Worm (Caenorhabditis elegans): ENCODE measurements around the gene sago-1.

sago-1 gene

DNA sequence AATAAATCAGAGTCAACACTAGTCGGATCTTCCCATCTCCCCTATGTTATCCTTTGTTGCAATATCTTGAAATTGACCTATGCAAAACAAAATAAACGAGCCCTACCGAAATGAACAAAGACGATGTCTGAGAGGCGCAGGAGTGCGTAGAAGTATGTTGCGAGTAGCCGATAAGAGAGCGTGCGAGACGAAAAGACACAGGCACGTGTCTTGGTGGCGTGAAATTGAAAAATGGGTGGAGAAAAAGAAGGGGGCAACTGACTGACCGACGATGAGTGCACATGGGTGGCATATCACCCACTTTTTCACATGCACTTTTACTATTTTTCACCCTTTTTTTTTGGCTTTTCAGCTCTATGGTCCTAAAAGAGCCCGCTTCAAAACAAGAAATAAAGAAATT, 44.6 kb downstream of the sago-1 start (continued):
- TF ChIP-seq hif-1 (tag; optimal IDR thresholded peaks at IDR 0.05) (peak in 1 of 2 experiments; percentile 14), hlh-30 (tag; optimal IDR thresholded peaks at IDR 0.05; ENCODE audit: insufficient read depth) (peak; percentile 94), mxl-3 (GFP tag; optimal IDR thresholded peaks at IDR 0.05) (peak; percentile 64), hlh-11 (tag; optimal IDR thresholded peaks at IDR 0.05) (peak; percentile 24)

DNA sequence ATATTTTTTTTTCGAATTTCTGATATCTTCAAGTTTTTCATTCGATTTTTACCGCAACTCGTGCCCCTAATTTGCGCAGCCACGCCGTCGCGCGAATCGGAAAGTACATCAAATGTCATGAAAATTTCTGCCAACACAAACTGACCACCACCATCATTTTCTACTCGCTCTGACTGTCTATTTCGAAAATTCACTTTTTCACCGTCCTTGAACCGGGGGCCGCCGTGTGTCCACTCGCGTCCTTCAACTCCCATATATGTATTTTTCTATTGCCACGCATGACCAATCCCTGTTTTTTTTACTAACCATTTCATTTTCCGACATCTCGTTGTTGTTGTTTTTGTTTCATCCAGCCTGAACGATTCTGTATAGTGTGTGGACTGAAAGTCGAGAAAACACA, 46.0 kb downstream of the sago-1 start:
- no peak for TF ChIP-seq nhr-237 (tag; optimal IDR thresholded peaks at IDR 0.05)
- TF ChIP-seq ceh-44 (GFP tag; IDR thresholded peaks at IDR 0.05): no peak
- no peak for TF ChIP-seq F49E8.2 (tag; optimal IDR thresholded peaks at IDR 0.05; ENCODE audit: borderline replicate concordance)
- no peak for TF ChIP-seq unc-130 (GFP tag; optimal IDR thresholded peaks at IDR 0.05)
- TF ChIP-seq lin-29 (GFP tag; IDR thresholded peaks at IDR 0.05): no peak
- 0 out of 2 replicates have a peak, but pooled peaks have one; percentile 22 for TF ChIP-seq zfp-3 (GFP tag; conservative IDR thresholded peaks at IDR 0.05)
- no peak for TF ChIP-seq daf-19 (GFP tag; conservative IDR thresholded peaks at IDR 0.05)
- no peak for TF ChIP-seq aha-1 (tag)
- TF ChIP-seq unc-39 (tag; optimal IDR thresholded peaks at IDR 0.05): no peak
- no peak for TF ChIP-seq snpc-4 (tag; optimal IDR thresholded peaks at IDR 0.05)
- no peak for TF ChIP-seq dve-1 (tag; optimal IDR thresholded peaks at IDR 0.05; ENCODE audit: insufficient read depth)
- TF ChIP-seq ZK337.2 (GFP tag; IDR thresholded peaks at IDR 0.05): no peak
- peak; percentile 23 for TF ChIP-seq mxl-3 (GFP tag; optimal IDR thresholded peaks at IDR 0.05)
- TF ChIP-seq hlh-30 (tag; optimal IDR thresholded peaks at IDR 0.05; ENCODE audit: insufficient read depth): peak; percentile 38
- TF ChIP-seq daf-16 (GFP tag; optimal IDR thresholded peaks at IDR 0.05): no peak
- TF ChIP-seq daf-16 (tag; optimal IDR thresholded peaks at IDR 0.05): no peak
- no peak for TF ChIP-seq nhr-102 (tag; optimal IDR thresholded peaks at IDR 0.05)
- no peak for TF ChIP-seq nhr-11 (tag; optimal IDR thresholded peaks at IDR 0.05)
- TF ChIP-seq F37D6.2 (tag; optimal IDR thresholded peaks at IDR 0.05): no peak
- no peak for TF ChIP-seq ceh-82 (tag; optimal IDR thresholded peaks at IDR 0.05)
- no peak for TF ChIP-seq nhr-6 (tag; optimal IDR thresholded peaks at IDR 0.05)
- TF ChIP-seq hmg-1.1 (GFP tag; IDR thresholded peaks at IDR 0.05): no peak
- no peak for TF ChIP-seq aly-2 (tag; optimal IDR thresholded peaks at IDR 0.05)
- TF ChIP-seq cey-2 (tag; optimal IDR thresholded peaks at IDR 0.05; ENCODE audit: borderline replicate concordance, insufficient read depth): no peak
- TF ChIP-seq ama-1 (optimal IDR thresholded peaks at IDR 0.05): no peak
- no peak for TF ChIP-seq nhr-10 (tag; optimal IDR thresholded peaks at IDR 0.05)
- peak; percentile 5 for TF ChIP-seq nhr-28 (tag; optimal IDR thresholded peaks at IDR 0.05)
- no peak for TF ChIP-seq unc-62 (GFP tag; optimal IDR thresholded peaks at IDR 0.05 in 1 of 2)
- TF ChIP-seq unc-62 (tag; optimal IDR thresholded peaks at IDR 0.05): no peak
- no peak for TF ChIP-seq Y105C5A.15 (GFP tag; IDR thresholded peaks at IDR 0.05)
- no peak for TF ChIP-seq Y5F2A.4 (GFP tag; optimal IDR thresholded peaks at IDR 0.05)
- TF ChIP-seq ceh-32 (tag; optimal IDR thresholded peaks at IDR 0.05; ENCODE audit: poor library complexity): no peak
- no peak for TF ChIP-seq mdt-29 (GFP tag; IDR thresholded peaks at IDR 0.05)
- TF ChIP-seq ztf-7 (tag; optimal IDR thresholded peaks at IDR 0.05): no peak
- TF ChIP-seq lir-3 (tag; optimal IDR thresholded peaks at IDR 0.05): no peak
- peak; percentile 72 for TF ChIP-seq nhr-25 (tag; optimal IDR thresholded peaks at IDR 0.05; ENCODE audit: borderline replicate concordance, insufficient read depth)
- no peak for TF ChIP-seq tra-1 (GFP tag; IDR thresholded peaks at IDR 0.05)
- TF ChIP-seq fkh-10 (GFP tag; optimal IDR thresholded peaks at IDR 0.05): no peak

DNA sequence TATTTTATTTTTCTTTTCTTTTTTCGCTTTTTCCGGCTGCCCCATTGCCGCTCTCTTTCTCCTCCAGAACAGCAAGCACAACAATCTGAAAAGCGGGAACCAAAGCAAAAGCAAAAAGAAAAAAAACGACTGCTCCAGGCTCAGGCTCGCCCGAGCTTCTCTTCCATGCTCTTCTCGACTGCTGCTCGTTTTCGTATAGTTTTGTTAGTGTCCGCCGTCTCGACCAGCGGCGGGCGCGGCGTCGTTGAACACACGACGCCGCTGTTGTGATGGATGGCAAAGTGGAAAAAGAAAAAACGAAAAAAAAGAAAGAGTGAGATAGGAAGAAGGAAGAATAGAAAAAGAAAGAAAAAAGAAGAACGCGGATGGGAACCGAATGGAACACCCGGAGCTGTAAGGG, 46.5 kb downstream of the sago-1 start:
- TF ChIP-seq rbr-2 (tag; optimal IDR thresholded peaks at IDR 0.05) (peak; percentile 45), T26A8.4 (GFP tag; IDR thresholded peaks at IDR 0.05) (no peak), lsy-2 (tag; optimal IDR thresholded peaks at IDR 0.05) (peak in 1 of 2 experiments; percentile 5), F37D6.2 (tag; optimal IDR thresholded peaks at IDR 0.05) (peak; percentile 19), zag-1 (tag; optimal IDR thresholded peaks at IDR 0.05) (no peak), daf-16 (GFP tag; optimal IDR thresholded peaks at IDR 0.05) (peak in 1 of 2 experiments; percentile 10), daf-16 (tag; optimal IDR thresholded peaks at IDR 0.05) (no peak), egl-43 (GFP tag; IDR thresholded peaks at IDR 0.05) (no peak), fkh-10 (GFP tag; optimal IDR thresholded peaks at IDR 0.05) (peak; percentile 61), nhr-10 (tag; optimal IDR thresholded peaks at IDR 0.05) (no peak), ztf-7 (tag; optimal IDR thresholded peaks at IDR 0.05) (no peak), tra-1 (GFP tag; IDR thresholded peaks at IDR 0.05) (no peak), ceh-20 (GFP tag; IDR thresholded peaks at IDR 0.05) (peak; percentile 68; the same call in 1 of the 2 replicates), hlh-11 (tag; optimal IDR thresholded peaks at IDR 0.05) (peak; percentile 45), nhr-111 (GFP tag; optimal IDR thresholded peaks at IDR 0.05) (no peak), mdl-1 (tag; optimal IDR thresholded peaks at IDR 0.05) (peak in 1 of 2 experiments; percentile 58), nhr-28 (tag; optimal IDR thresholded peaks at IDR 0.05) (no peak), madf-9 (GFP tag; conservative IDR thresholded peaks at IDR 0.05) (no peak)

All from whole organism, L4 larva.